Worm (Caenorhabditis elegans) whole organism, L4 larva: ENCODE data around the gene C55A6.10.

Experiments used
- F26F4.8 ChIP-seq: fragments of 200-800 bp; sonication (Bioruptor generic); conservative IDR thresholded peaks from 2 replicates; pipeline ENCODE4 v1.3.6; 2022; ENCODE audit warnings: missing genetic modification characterization, missing compliant biosample characterization
- pha-4 ChIP-seq, 2 experiments: fragments of 150-350 bp in 1 of 2; fragments of 200-800 bp in 1 of 2; sonication (Bioruptor generic) in 1 of 2; IDR thresholded peaks in 1 of 2; optimal IDR thresholded peaks in 1 of 2; 2 replicates each; pipeline versions ENCODE4 v1.3.6 to Lab custom; 2014 to 2022; ENCODE audit warnings: missing genetic modification characterization in 2 of 2, missing genetic modification reagents in 2 of 2, missing biosample characterization in 1 of 2, missing compliant biosample characterization in 1 of 2

DNA sequence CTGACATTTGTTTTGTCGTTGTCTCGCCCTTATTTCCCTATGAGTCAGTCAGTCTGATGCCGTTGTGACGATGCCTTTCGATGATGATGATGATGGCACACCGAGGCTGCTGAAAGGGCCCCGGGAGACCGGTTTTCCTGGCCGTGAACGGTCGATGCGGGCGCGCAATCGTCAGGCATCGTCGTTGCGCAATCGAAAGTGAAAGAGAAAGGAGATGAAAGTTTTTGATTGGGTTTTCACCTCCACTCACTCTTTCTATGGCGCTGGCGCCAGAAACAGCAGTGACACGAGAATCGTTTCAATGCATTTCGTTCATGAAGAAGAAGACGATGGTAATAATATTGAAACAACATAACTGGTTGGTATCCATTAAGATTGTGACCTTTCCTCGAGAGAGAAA is 27.8 kb downstream of the C55A6.10 start:
- no peak for TF ChIP-seq F26F4.8 (GFP tag; lab: Robert Waterston, UW)
- no peak for TF ChIP-seq pha-4 (GFP tag; IDR thresholded peaks at IDR 0.05; lab: Robert Waterston, UW)
- TF ChIP-seq pha-4 (tag; optimal IDR thresholded peaks at IDR 0.05; lab: Kevin White, UChicago): no peak
